Fruit fly (Drosophila melanogaster): ENCODE data around the gene CG11722.

dm6 chr3R:10055951-10056350, 10.6 kb upstream of the CG11722 start, which contains the start of gene Npc2d:
- TF ChIP-seq Dp (GFP tag; optimal IDR thresholded peaks at IDR 0.05), result no peak
- no peak for TF ChIP-seq jumu (GFP tag; optimal IDR thresholded peaks at IDR 0.05)
- TF ChIP-seq Ada2b (GFP tag; IDR thresholded peaks at IDR 0.05), result no peak
- no peak for TF ChIP-seq Bdp1 (GFP tag; optimal IDR thresholded peaks at IDR 0.05)
- TF ChIP-seq Mes4 (GFP tag; optimal IDR thresholded peaks at IDR 0.05), result no peak
- TF ChIP-seq bowl (GFP tag; IDR thresholded peaks at IDR 0.05), result no peak
- TF ChIP-seq dmrt99B (tag; optimal IDR thresholded peaks at IDR 0.05), result no peak
- TF ChIP-seq CG5245 (GFP tag; optimal IDR thresholded peaks at IDR 0.05), result no peak
- no peak for TF ChIP-seq MBD-R2 (GFP tag; IDR thresholded peaks at IDR 0.05)
- no peak for TF ChIP-seq ase (GFP tag; IDR thresholded peaks at IDR 0.05)
- no peak for TF ChIP-seq Dek (tag; optimal IDR thresholded peaks at IDR 0.05)
- TF ChIP-seq ci (GFP tag; IDR thresholded peaks at IDR 0.05), result no peak
- TF ChIP-seq gcm (GFP tag; optimal IDR thresholded peaks at IDR 0.05), result no peak

Measured in whole organism, embryonic.